Worm (Caenorhabditis elegans) whole organism, L2 larva: ENCODE data around the gene F17C11.4.

Source experiments
- C34F6.9 ChIP-seq: fragments of 150-350 bp; optimal IDR thresholded peaks from 2 replicates; lab custom pipeline; 2014; ENCODE audit warnings: missing biosample characterization, missing genetic modification characterization
- R02D3.7 ChIP-seq: fragments of 150-350 bp; optimal IDR thresholded peaks from 2 replicates; lab custom pipeline; 2014; ENCODE audit warnings: missing biosample characterization, missing genetic modification characterization
- Y55F3AM.14 ChIP-seq: fragments of 200-800 bp; sonication (Bioruptor generic); optimal IDR thresholded peaks from 2 replicates; lab custom pipeline; 2018; ENCODE audit warnings: mild to moderate bottlenecking, missing genetic modification characterization, missing compliant biosample characterization
- ZK546.5 ChIP-seq: sonication (generic microtip); optimal IDR thresholded peaks from 2 replicates; lab custom pipeline; 2017; ENCODE audit warnings: missing biosample characterization, missing genetic modification characterization
- aly-2 ChIP-seq: fragments of 150-350 bp; optimal IDR thresholded peaks from 2 replicates; lab custom pipeline; 2014; ENCODE audit warnings: missing biosample characterization, missing genetic modification characterization
- ama-1 ChIP-seq: fragments of 150-350 bp; optimal IDR thresholded peaks from 2 replicates; lab custom pipeline; 2018; ENCODE audit warnings: inconsistent platforms
- ceh-16 ChIP-seq: fragments of 150-350 bp; optimal IDR thresholded peaks from 2 replicates; lab custom pipeline; 2014; ENCODE audit warnings: missing biosample characterization, missing genetic modification characterization
- ceh-82 ChIP-seq: fragments of 150-350 bp; optimal IDR thresholded peaks from 2 replicates; lab custom pipeline; 2014; ENCODE audit warnings: missing biosample characterization, missing genetic modification characterization
- crh-2 ChIP-seq: sonication (generic microtip); optimal IDR thresholded peaks from 2 replicates; lab custom pipeline; 2017; ENCODE audit warnings: missing biosample characterization, missing genetic modification characterization
- dmd-4 ChIP-seq: sonication (generic microtip); optimal IDR thresholded peaks from 2 replicates; lab custom pipeline; 2017; ENCODE audit warnings: missing biosample characterization, missing genetic modification characterization
- egl-27 ChIP-seq: sonication (generic microtip); optimal IDR thresholded peaks from 3 replicates; lab custom pipeline; 2017; ENCODE audit warnings: missing biosample characterization, missing genetic modification reagents, missing genetic modification characterization
- elt-1 ChIP-seq: fragments of 150-350 bp; optimal IDR thresholded peaks from 2 replicates; lab custom pipeline; 2014; ENCODE audit warnings: missing biosample characterization, missing genetic modification characterization
- elt-3 ChIP-seq: sonication (generic microtip); optimal IDR thresholded peaks from 2 replicates; lab custom pipeline; 2017; ENCODE audit warnings: missing biosample characterization, missing genetic modification characterization
- fos-1 ChIP-seq: fragments of 150-350 bp; optimal IDR thresholded peaks from 2 replicates; lab custom pipeline; 2014; ENCODE audit warnings: missing biosample characterization, missing genetic modification characterization
- gmeb-1 ChIP-seq: fragments of 150-350 bp; optimal IDR thresholded peaks from 2 replicates; lab custom pipeline; 2014; ENCODE audit warnings: missing biosample characterization, missing genetic modification characterization
- lin-11 ChIP-seq: fragments of 150-350 bp; sonication (generic microtip); optimal IDR thresholded peaks from 2 replicates; lab custom pipeline; 2014; ENCODE audit warnings: missing biosample characterization, missing genetic modification characterization, inconsistent platforms, mixed read lengths
- lin-13 ChIP-seq: fragments of 150-350 bp; optimal IDR thresholded peaks from 2 replicates; lab custom pipeline; 2014; ENCODE audit warnings: missing biosample characterization, missing genetic modification reagents, missing genetic modification characterization
- lin-39 ChIP-seq: fragments of 150-350 bp; optimal IDR thresholded peaks from 2 replicates; lab custom pipeline; 2014; ENCODE audit warnings: missing biosample characterization, missing genetic modification reagents, missing genetic modification characterization
- lsy-2 ChIP-seq, 2 experiments: fragments of 150-350 bp in 1 of 2; sonication (generic microtip) in 1 of 2; optimal IDR thresholded peaks; 2 replicates each; lab custom pipeline; 2014 to 2017; ENCODE audit warnings: missing biosample characterization in 2 of 2, missing genetic modification characterization in 2 of 2
- mab-5 ChIP-seq: fragments of 150-350 bp; optimal IDR thresholded peaks from 2 replicates; lab custom pipeline; 2014; ENCODE audit warnings: missing biosample characterization, missing genetic modification characterization
- mbf-1 ChIP-seq: sonication (generic microtip); optimal IDR thresholded peaks from 2 replicates; lab custom pipeline; 2017; ENCODE audit warnings: missing biosample characterization, missing genetic modification characterization
- mdl-1 ChIP-seq, 2 experiments: fragments of 150-350 bp in 1 of 2; sonication (generic microtip) in 1 of 2; optimal IDR thresholded peaks; 2 replicates each; lab custom pipeline; 2017; ENCODE audit warnings: missing biosample characterization in 2 of 2, missing genetic modification characterization in 2 of 2
- nhr-10 ChIP-seq: sonication (generic microtip); optimal IDR thresholded peaks from 2 replicates; lab custom pipeline; 2017; ENCODE audit warnings: missing biosample characterization, missing genetic modification characterization
- nhr-11 ChIP-seq: fragments of 150-350 bp; optimal IDR thresholded peaks from 2 replicates; lab custom pipeline; 2014; ENCODE audit warnings: missing biosample characterization, missing genetic modification characterization
- nhr-12 ChIP-seq: fragments of 150-350 bp; optimal IDR thresholded peaks from 2 replicates; lab custom pipeline; 2014; ENCODE audit warnings: missing biosample characterization, missing genetic modification characterization
- nhr-21 ChIP-seq: fragments of 150-350 bp; optimal IDR thresholded peaks from 2 replicates; lab custom pipeline; 2014; ENCODE audit warnings: missing biosample characterization, missing genetic modification characterization
- nhr-23 ChIP-seq: fragments of 150-350 bp; optimal IDR thresholded peaks from 2 replicates; lab custom pipeline; 2014; ENCODE audit warnings: missing biosample characterization, missing genetic modification reagents, missing genetic modification characterization
- nhr-237 ChIP-seq: fragments of 150-350 bp; optimal IDR thresholded peaks from 2 replicates; lab custom pipeline; 2014; ENCODE audit warnings: missing biosample characterization, missing genetic modification characterization
- nhr-6 ChIP-seq: fragments of 150-350 bp; optimal IDR thresholded peaks from 2 replicates; lab custom pipeline; 2014; ENCODE audit warnings: missing biosample characterization, missing genetic modification characterization
- nhr-77 ChIP-seq: fragments of 150-350 bp; optimal IDR thresholded peaks from 2 replicates; lab custom pipeline; 2014; ENCODE audit warnings: missing biosample characterization, missing genetic modification characterization
- peb-1 ChIP-seq: fragments of 150-350 bp; optimal IDR thresholded peaks from 2 replicates; lab custom pipeline; 2014; ENCODE audit warnings: missing biosample characterization, missing genetic modification characterization
- sma-3 ChIP-seq: sonication (generic microtip); optimal IDR thresholded peaks from 2 replicates; lab custom pipeline; 2016; ENCODE audit warnings: missing genetic modification reagents, missing genetic modification characterization, missing compliant biosample characterization
- snpc-4 ChIP-seq: fragments of 150-350 bp; optimal IDR thresholded peaks from 2 replicates; lab custom pipeline; 2014; ENCODE audit warnings: missing biosample characterization, missing genetic modification characterization
- unc-39 ChIP-seq: fragments of 150-350 bp; optimal IDR thresholded peaks from 2 replicates; lab custom pipeline; 2014; ENCODE audit warnings: missing biosample characterization, missing genetic modification characterization
- unc-62 ChIP-seq: fragments of 150-350 bp; optimal IDR thresholded peaks from 2 replicates; lab custom pipeline; 2014; ENCODE audit warnings: missing biosample characterization, missing genetic modification reagents, missing genetic modification characterization
- zag-1 ChIP-seq: fragments of 150-350 bp; optimal IDR thresholded peaks from 2 replicates; lab custom pipeline; 2014; ENCODE audit warnings: missing biosample characterization, missing genetic modification characterization
- ztf-1 ChIP-seq: fragments of 200-800 bp; sonication (Bioruptor generic); conservative IDR thresholded peaks from 2 replicates; pipeline ENCODE4 v1.3.6; 2022; ENCODE audit warnings: missing genetic modification characterization, missing compliant biosample characterization
- ztf-11 ChIP-seq: sonication (generic microtip); optimal IDR thresholded peaks from 2 replicates; lab custom pipeline; 2017; ENCODE audit warnings: missing biosample characterization, missing genetic modification characterization
- ztf-4 ChIP-seq: fragments of 150-350 bp; optimal IDR thresholded peaks from 2 replicates; lab custom pipeline; 2014; ENCODE audit warnings: missing biosample characterization, missing genetic modification characterization

Gene F17C11.4

DNA sequence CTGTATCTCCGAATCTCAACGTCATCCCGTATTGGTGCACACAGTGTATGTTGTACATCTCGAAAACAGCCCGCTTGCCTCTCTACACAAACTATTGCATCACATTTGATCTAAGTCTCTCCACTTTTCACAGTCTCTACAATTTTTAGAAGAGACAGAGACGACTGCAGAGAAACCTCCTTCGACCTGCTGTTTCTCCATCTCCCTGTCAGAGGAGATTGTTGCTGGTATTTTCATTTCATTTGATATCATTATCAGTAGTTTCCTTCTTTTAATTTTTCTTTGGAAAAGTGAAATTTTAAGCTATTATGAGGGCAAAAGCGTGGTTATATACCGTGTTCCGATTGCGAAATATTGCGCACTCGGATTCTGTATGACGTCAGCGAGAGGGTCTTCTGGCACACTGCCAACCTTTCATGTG lies 11.1 kb upstream of the F17C11.4 start (continued):
- TF ChIP-seq peb-1 (tag; lab: Kevin White, UChicago) (no peak), nhr-237 (tag; lab: Kevin White, UChicago) (no peak), ztf-1 (GFP tag; lab: Robert Waterston, UW) (no peak), fos-1 (peak; percentile 74), zag-1 (tag; lab: Kevin White, UChicago) (peak; percentile 27), unc-62 (GFP tag; lab: Kevin White, UChicago) (no peak), nhr-12 (tag; lab: Kevin White, UChicago) (no peak), ama-1 (lab: Kevin White, UChicago) (peak; percentile 34)
- TF ChIP-seq, all 48 proteins: peak for 21

- TF ChIP-seq ztf-1 (GFP tag; lab: Robert Waterston, UW) (no peak), aly-2 (tag; lab: Kevin White, UChicago) (no peak), mdl-1 (tag; optimal IDR thresholded peaks at IDR 0.05; lab: Kevin White, UChicago) (no peak), nhr-10 (tag; lab: Kevin White, UChicago) (no peak), dmd-4 (no peak), nhr-237 (tag; lab: Kevin White, UChicago) (no peak), C34F6.9 (tag; lab: Kevin White, UChicago) (no peak), mbf-1 (tag; lab: Kevin White, UChicago) (no peak), ztf-4 (no peak), peb-1 (tag; lab: Kevin White, UChicago) (no peak), unc-62 (GFP tag; lab: Kevin White, UChicago) (no peak), egl-27 (tag; lab: Kevin White, UChicago) (no peak), ztf-11 (tag; lab: Kevin White, UChicago) (no peak), sma-3 (GFP tag; lab: Kevin White, UChicago) (no peak), fos-1 (no peak), mab-5 (tag; lab: Kevin White, UChicago) (no peak), Y55F3AM.14 (GFP tag; lab: Kevin White, UChicago) (no peak), R02D3.7 (tag; lab: Kevin White, UChicago) (no peak), nhr-21 (tag; lab: Kevin White, UChicago) (no peak)
Measured at ce11 chrV:10941150-10941549, 10.5 kb upstream of the F17C11.4 start, which contains the start of gene F17C11.26. Gene F17C11.26 (plus strand): TSS chrV:10941450.

ce11 chrV:10942161-10942560 lies 9.5 kb upstream of the F17C11.4 start, which contains the start of gene zip-9:
Gene zip-9 (plus strand): TSS chrV:10942461.
- TF ChIP-seq peb-1 (tag; lab: Kevin White, UChicago) (no peak), ceh-82 (tag; lab: Kevin White, UChicago) (no peak), unc-39 (no peak), lin-11 (no peak), gmeb-1 (tag; lab: Kevin White, UChicago) (no peak), nhr-77 (tag; lab: Kevin White, UChicago) (no peak), elt-1 (tag; lab: Kevin White, UChicago) (no peak), R02D3.7 (tag; lab: Kevin White, UChicago) (no peak), mbf-1 (tag; lab: Kevin White, UChicago) (no peak), zag-1 (tag; lab: Kevin White, UChicago) (no peak), fos-1 (no peak), egl-27 (tag; lab: Kevin White, UChicago) (no peak), crh-2 (tag; lab: Kevin White, UChicago) (no peak), nhr-21 (tag; lab: Kevin White, UChicago) (no peak), nhr-12 (tag; lab: Kevin White, UChicago) (no peak), snpc-4 (tag; lab: Kevin White, UChicago) (no peak), ztf-4 (no peak), ceh-16 (tag; lab: Kevin White, UChicago) (no peak), ztf-1 (GFP tag; lab: Robert Waterston, UW) (no peak)

- TF ChIP-seq lsy-2 (tag; optimal IDR thresholded peaks at IDR 0.05; lab: Kevin White, UChicago) (peak in 1 of 2 experiments; percentile 15), dmd-4 (no peak)
- TF ChIP-seq, all 48 proteins: peak for 1
Measured at ce11 chrV:10944903-10945302, 6.8 kb upstream of the F17C11.4 start.

DNA sequence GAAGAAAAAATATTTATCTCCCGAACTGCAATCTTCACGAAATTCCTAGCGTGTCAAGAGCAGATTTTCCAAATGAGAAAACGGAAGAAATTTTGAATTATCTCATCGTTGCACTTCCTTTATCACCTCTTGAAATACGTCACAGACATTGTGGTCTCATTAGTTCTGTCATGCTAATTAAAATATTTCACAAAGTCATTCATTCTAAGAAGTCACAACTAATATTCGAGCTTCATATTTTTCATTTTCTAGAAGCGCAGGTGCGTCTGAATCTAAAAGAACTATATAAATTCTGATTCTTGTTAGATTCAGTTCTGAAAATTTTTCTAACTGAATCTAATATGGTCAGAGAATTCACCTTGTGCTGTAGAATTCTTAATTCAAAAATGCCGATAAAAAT lies 4.5 kb upstream of the F17C11.4 start:
- no peak for TF ChIP-seq ceh-82 (tag; lab: Kevin White, UChicago)
- TF ChIP-seq nhr-77 (tag; lab: Kevin White, UChicago) = no peak
- TF ChIP-seq nhr-237 (tag; lab: Kevin White, UChicago) = no peak
- no peak for TF ChIP-seq ztf-4
- no peak for TF ChIP-seq nhr-6
- no peak for TF ChIP-seq nhr-10 (tag; lab: Kevin White, UChicago)
- TF ChIP-seq lin-13 = no peak
- no peak for TF ChIP-seq unc-62 (GFP tag; lab: Kevin White, UChicago)
- no peak for TF ChIP-seq nhr-11
- TF ChIP-seq ceh-16 (tag; lab: Kevin White, UChicago) = no peak
- TF ChIP-seq nhr-12 (tag; lab: Kevin White, UChicago) = no peak
- no peak for TF ChIP-seq lin-39 (tag; lab: Kevin White, UChicago)
- no peak for TF ChIP-seq nhr-23 (tag; lab: Kevin White, UChicago)
- no peak for TF ChIP-seq mdl-1 (tag; optimal IDR thresholded peaks at IDR 0.05; lab: Kevin White, UChicago)
- no peak for TF ChIP-seq ZK546.5
- TF ChIP-seq dmd-4 = no peak
- no peak for TF ChIP-seq aly-2 (tag; lab: Kevin White, UChicago)
- TF ChIP-seq elt-3 (tag; lab: Kevin White, UChicago) = no peak
- TF ChIP-seq, all 48 proteins: peak for 0
